Fruit fly (Drosophila melanogaster) whole organism, embryonic: ENCODE data around the gene CG11811.

Experiments used
- CG10209 ChIP-seq: fragments of 200-800 bp; sonication (Bioruptor generic); optimal IDR thresholded peaks from 3 replicates; lab custom pipeline; 2017; ENCODE audit warnings: missing biosample characterization, mild to moderate bottlenecking, missing genetic modification characterization, missing genetic modification reagents
- CG10565 ChIP-seq: fragments of 200-800 bp; sonication (Bioruptor generic); optimal IDR thresholded peaks from 3 replicates; lab custom pipeline; 2016; ENCODE audit warnings: missing biosample characterization, mild to moderate bottlenecking, missing genetic modification characterization
- CG11398 ChIP-seq: fragments of 200-800 bp; sonication (Bioruptor generic); optimal IDR thresholded peaks from 2 replicates; lab custom pipeline; 2016; ENCODE audit warnings: missing biosample characterization, missing genetic modification characterization
- CG11560 ChIP-seq: fragments of 200-800 bp; sonication (Bioruptor generic); IDR thresholded peaks from 3 replicates; pipeline ENCODE4 v1.3.6; 2022; ENCODE audit warnings: missing biosample characterization, missing genetic modification characterization
- CG13894 ChIP-seq: fragments of 200-800 bp; sonication (Bioruptor generic); optimal IDR thresholded peaks from 3 replicates; lab custom pipeline; 2018; ENCODE audit warnings: missing biosample characterization, mild to moderate bottlenecking, missing genetic modification characterization, moderate library complexity
- CG14014 ChIP-seq: fragments of 200-800 bp; sonication (Bioruptor generic); IDR thresholded peaks from 2 replicates; pipeline ENCODE4 v1.3.6; 2022; ENCODE audit warnings: missing biosample characterization, missing genetic modification characterization
- CG14710 ChIP-seq: fragments of 200-800 bp; sonication (Bioruptor generic); optimal IDR thresholded peaks from 3 replicates; lab custom pipeline; 2019; ENCODE audit warnings: missing biosample characterization, mild to moderate bottlenecking, missing genetic modification characterization, moderate library complexity
- CG15269 ChIP-seq: fragments of 200-800 bp; sonication (Bioruptor generic); optimal IDR thresholded peaks from 2 replicates; lab custom pipeline; 2018; ENCODE audit warnings: missing biosample characterization, mild to moderate bottlenecking, missing genetic modification characterization, moderate library complexity
- CG1529 ChIP-seq: fragments of 200-800 bp; sonication (Bioruptor generic); optimal IDR thresholded peaks from 3 replicates; lab custom pipeline; 2018; ENCODE audit warnings: missing biosample characterization, missing genetic modification characterization
- CG15479 ChIP-seq: fragments of 200-800 bp; sonication (Bioruptor generic); optimal IDR thresholded peaks from 3 replicates; lab custom pipeline; 2019; ENCODE audit warnings: missing biosample characterization, mild to moderate bottlenecking, missing genetic modification characterization, moderate library complexity
- CG17328 ChIP-seq: fragments of 200-800 bp; sonication (Bioruptor generic); IDR thresholded peaks from 2 replicates; pipeline ENCODE4 v1.3.6; 2022; ENCODE audit warnings: missing biosample characterization, missing genetic modification characterization
- CG18599 ChIP-seq: fragments of 200-800 bp; sonication (Bioruptor generic); optimal IDR thresholded peaks from 3 replicates; lab custom pipeline; 2017; ENCODE audit warnings: missing biosample characterization, missing genetic modification characterization, mild to moderate bottlenecking, moderate library complexity, missing genetic modification reagents
- CG2202 ChIP-seq: fragments of 200-800 bp; sonication (Bioruptor generic); optimal IDR thresholded peaks from 2 replicates; lab custom pipeline; 2018; ENCODE audit warnings: missing biosample characterization, mild to moderate bottlenecking, missing genetic modification characterization
- CG33213 ChIP-seq: fragments of 200-800 bp; sonication (Bioruptor generic); optimal IDR thresholded peaks from 3 replicates; lab custom pipeline; 2016; ENCODE audit warnings: missing biosample characterization, missing genetic modification characterization
- CG34376 ChIP-seq: fragments of 200-800 bp; sonication (Bioruptor generic); optimal IDR thresholded peaks from 2 replicates; lab custom pipeline; 2018; ENCODE audit warnings: missing biosample characterization, mild to moderate bottlenecking, missing genetic modification characterization
- CG3838 ChIP-seq: fragments of 200-800 bp; sonication (Bioruptor generic); optimal IDR thresholded peaks from 3 replicates; lab custom pipeline; 2016; ENCODE audit warnings: missing biosample characterization, missing genetic modification characterization
- CG5953 ChIP-seq: fragments of 200-800 bp; sonication (Bioruptor generic); IDR thresholded peaks from 2 replicates; pipeline ENCODE4 v1.3.6; 2022; ENCODE audit warnings: missing biosample characterization, missing genetic modification characterization
- CG6175 ChIP-seq: fragments of 200-800 bp; sonication (Bioruptor generic); IDR thresholded peaks from 3 replicates; pipeline ENCODE4 v1.3.6; 2022; ENCODE audit warnings: missing biosample characterization, missing genetic modification characterization
- CG6272 ChIP-seq: fragments of 200-800 bp; sonication (Bioruptor generic); IDR thresholded peaks from 2 replicates; pipeline ENCODE4 v1.3.6; 2022; ENCODE audit warnings: missing biosample characterization, missing genetic modification characterization
- CG6813 ChIP-seq: fragments of 200-800 bp; sonication (Bioruptor generic); optimal IDR thresholded peaks from 2 replicates; lab custom pipeline; 2017; ENCODE audit warnings: missing biosample characterization, missing genetic modification characterization, mild to moderate bottlenecking, moderate library complexity, missing genetic modification reagents
- CG7556 ChIP-seq: fragments of 200-800 bp; sonication (Bioruptor generic); optimal IDR thresholded peaks from 2 replicates; lab custom pipeline; 2017; ENCODE audit warnings: missing biosample characterization, mild to moderate bottlenecking, missing genetic modification characterization
- CG7839 ChIP-seq: fragments of 200-800 bp; sonication (Bioruptor generic); optimal IDR thresholded peaks from 3 replicates; lab custom pipeline; 2018; ENCODE audit warnings: missing biosample characterization, mild to moderate bottlenecking, missing genetic modification characterization, moderate library complexity
- CG8281 ChIP-seq: fragments of 200-800 bp; sonication (Bioruptor generic); optimal IDR thresholded peaks from 2 replicates; lab custom pipeline; 2018; ENCODE audit warnings: missing biosample characterization, mild to moderate bottlenecking, missing genetic modification characterization, moderate library complexity
- CG8359 ChIP-seq: fragments of 200-800 bp; sonication (Bioruptor generic); optimal IDR thresholded peaks from 2 replicates; lab custom pipeline; 2017; ENCODE audit warnings: missing biosample characterization, mild to moderate bottlenecking, missing genetic modification characterization, borderline replicate concordance
- Camta ChIP-seq: fragments of 200-800 bp; sonication (Bioruptor generic); optimal IDR thresholded peaks from 2 replicates; lab custom pipeline; 2016; ENCODE audit warnings: missing biosample characterization, missing genetic modification characterization
- CoRest ChIP-seq: fragments of 200-800 bp; sonication (Bioruptor generic); optimal IDR thresholded peaks from 3 replicates; lab custom pipeline; 2018; ENCODE audit warnings: missing biosample characterization, mild to moderate bottlenecking, missing genetic modification characterization, moderate library complexity
- D ChIP-seq, 2 experiments: fragments of 200-800 bp in 1 of 2; fragments of >200 bp in 1 of 2; sonication (Bioruptor generic) in 1 of 2; optimal IDR thresholded peaks; 2 replicates in 1 of 2; 3 replicates in 1 of 2; lab custom pipeline; 2017; ENCODE audit warnings: mild to moderate bottlenecking in 1 of 2, missing biosample characterization in 1 of 2, missing genetic modification characterization in 1 of 2, missing genetic modification reagents in 1 of 2
- Dbx ChIP-seq: fragments of 200-800 bp; sonication (Bioruptor generic); IDR thresholded peaks from 3 replicates; pipeline ENCODE4 v1.3.6; 2022; ENCODE audit warnings: missing biosample characterization, missing genetic modification characterization
- Gug ChIP-seq: fragments of 200-800 bp; sonication (Bioruptor generic); IDR thresholded peaks from 4 replicates; pipeline ENCODE4 v1.3.6; 2022; ENCODE audit warnings: missing biosample characterization, missing genetic modification characterization
- Hmr ChIP-seq: fragments of 200-800 bp; sonication (Bioruptor generic); optimal IDR thresholded peaks from 3 replicates; lab custom pipeline; 2017; ENCODE audit warnings: mild to moderate bottlenecking, missing biosample characterization, missing genetic modification reagents, missing genetic modification characterization
- Hsf ChIP-seq: fragments of 200-800 bp; sonication (Bioruptor generic); optimal IDR thresholded peaks from 3 replicates; lab custom pipeline; 2016; ENCODE audit warnings: missing biosample characterization, missing genetic modification characterization
- Max ChIP-seq: fragments of 200-800 bp; sonication (Bioruptor generic); optimal IDR thresholded peaks from 2 replicates; lab custom pipeline; 2016; ENCODE audit warnings: missing biosample characterization, mild to moderate bottlenecking, missing genetic modification characterization
- Med ChIP-seq: fragments of 200-800 bp; sonication (Bioruptor generic); peaks from one replicate; lab custom pipeline; 2016; ENCODE audit warnings: missing biosample characterization, missing genetic modification characterization, mild to moderate bottlenecking, inconsistent platforms, moderate library complexity
- Mrtf ChIP-seq: fragments of 200-800 bp; sonication (Bioruptor generic); IDR thresholded peaks from 3 replicates; pipeline ENCODE4 v1.3.6; 2022; ENCODE audit warnings: missing biosample characterization, missing genetic modification characterization
- Pdp1 ChIP-seq, 2 experiments: fragments of 200-800 bp; sonication (Bioruptor generic); optimal IDR thresholded peaks; 3 replicates each; lab custom pipeline; 2016; ENCODE audit warnings: missing biosample characterization in 2 of 2, missing genetic modification characterization in 2 of 2, mild to moderate bottlenecking in 1 of 2, moderate library complexity in 1 of 2
- Side ChIP-seq: fragments of 200-800 bp; sonication (Bioruptor generic); optimal IDR thresholded peaks from 2 replicates; lab custom pipeline; 2016; ENCODE audit warnings: missing biosample characterization, missing genetic modification characterization
- Sox100B ChIP-seq: fragments of 200-800 bp; sonication (Bioruptor generic); optimal IDR thresholded peaks from 3 replicates; lab custom pipeline; 2018; ENCODE audit warnings: missing biosample characterization, mild to moderate bottlenecking, missing genetic modification characterization
- Sry-δ ChIP-seq: fragments of 200-800 bp; sonication (Bioruptor generic); optimal IDR thresholded peaks from 2 replicates; lab custom pipeline; 2016; ENCODE audit warnings: missing biosample characterization, missing genetic modification characterization
- ac ChIP-seq: fragments of 200-800 bp; sonication (Bioruptor generic); optimal IDR thresholded peaks from 3 replicates; lab custom pipeline; 2017; ENCODE audit warnings: missing biosample characterization, mild to moderate bottlenecking, missing genetic modification characterization
- chm ChIP-seq: fragments of 200-800 bp; sonication (Bioruptor generic); IDR thresholded peaks from 2 replicates; pipeline ENCODE4 v1.3.6; 2022; ENCODE audit warnings: missing biosample characterization, missing genetic modification characterization
- ci ChIP-seq: fragments of 200-800 bp; sonication (Bioruptor generic); IDR thresholded peaks from 3 replicates; pipeline ENCODE4 v1.3.6; 2022; ENCODE audit warnings: missing biosample characterization, missing genetic modification characterization
- dmrt99B ChIP-seq: fragments of 200-800 bp; sonication (Bioruptor generic); optimal IDR thresholded peaks from 2 replicates; lab custom pipeline; 2018; ENCODE audit warnings: missing biosample characterization, mild to moderate bottlenecking, missing genetic modification characterization, moderate library complexity
- org-1 ChIP-seq: fragments of 200-800 bp; sonication (Bioruptor generic); optimal IDR thresholded peaks from 2 replicates; lab custom pipeline; 2017; ENCODE audit warnings: missing biosample characterization, missing genetic modification characterization
- p53 ChIP-seq: fragments of 200-800 bp; sonication (Bioruptor generic); optimal IDR thresholded peaks from 2 replicates; lab custom pipeline; 2016; ENCODE audit warnings: missing biosample characterization, missing genetic modification characterization
- phol ChIP-seq: fragments of 200-800 bp; sonication (Bioruptor generic); optimal IDR thresholded peaks from 3 replicates; lab custom pipeline; 2018; ENCODE audit warnings: missing biosample characterization, mild to moderate bottlenecking, missing genetic modification characterization, moderate library complexity
- ranshi ChIP-seq: fragments of 200-800 bp; sonication (Bioruptor generic); IDR thresholded peaks from 2 replicates; pipeline ENCODE4 v1.3.6; 2022; ENCODE audit warnings: missing biosample characterization, missing genetic modification characterization
- tx ChIP-seq: fragments of 200-800 bp; sonication (Bioruptor generic); optimal IDR thresholded peaks from 2 replicates; lab custom pipeline; 2016; ENCODE audit warnings: missing biosample characterization, missing genetic modification characterization
- vfl ChIP-seq: fragments of 200-800 bp; sonication (Bioruptor generic); optimal IDR thresholded peaks from 2 replicates; lab custom pipeline; 2016; ENCODE audit warnings: missing biosample characterization, missing genetic modification characterization
- wek ChIP-seq: fragments of 200-800 bp; sonication (Bioruptor generic); optimal IDR thresholded peaks from 3 replicates; lab custom pipeline; 2018; ENCODE audit warnings: missing biosample characterization, mild to moderate bottlenecking, missing genetic modification characterization, moderate library complexity
- yki ChIP-seq: fragments of >200 bp; optimal IDR thresholded peaks from 3 replicates; lab custom pipeline; 2018

Gene CG11811

dm6 chr3L:10737123-10737709 is 46.4 kb downstream of the CG11811 start (continued):
- TF ChIP-seq yki (lab: Kevin White, UChicago) (peak; percentile 93), chm (peak; percentile 37; the same call in 1 of the 2 replicates), CG7839 (no peak), Gug (no peak), ranshi (GFP tag; lab: Robert Waterston, UW) (no peak), ac (GFP tag; lab: Kevin White, UChicago) (no peak), p53 (GFP tag; lab: Kevin White, UChicago) (no peak), CG14014 (GFP tag; lab: Robert Waterston, UW) (peak; percentile 23; the same call in 1 of the 2 replicates), Sry-δ (GFP tag; lab: Kevin White, UChicago) (no peak), CG10209 (GFP tag; lab: Kevin White, UChicago) (no peak), CG3838 (GFP tag; lab: Kevin White, UChicago) (peak; percentile 70), Side (no peak), CG34376 (GFP tag; lab: Kevin White, UChicago) (peak; percentile 90), Camta (GFP tag; lab: Kevin White, UChicago) (no peak), CG15479 (GFP tag; lab: Kevin White, UChicago) (peak; percentile 29), wek (GFP tag; lab: Kevin White, UChicago) (peak; percentile 71), Med (GFP tag; lab: Kevin White, UChicago) (peak; percentile 75), CG5953 (no peak), CoRest (tag; lab: Kevin White, UChicago) (no peak), phol (tag; lab: Kevin White, UChicago) (no peak), ci (peak; percentile 42; the same call in 1 of the 3 replicates), CG8281 (tag; lab: Kevin White, UChicago) (peak; percentile 58), CG14710 (tag; lab: Kevin White, UChicago) (peak; percentile 12), CG7556 (no peak), CG17328 (GFP tag; lab: Robert Waterston, UW) (no peak), Pdp1 (GFP tag; optimal IDR thresholded peaks at IDR 0.05; lab: Kevin White, UChicago) (peak in 1 of 2 experiments; percentile 60), CG11398 (no peak), CG33213 (GFP tag; lab: Kevin White, UChicago) (no peak), CG6272 (GFP tag; lab: Robert Waterston, UW) (no peak), Sox100B (peak; percentile 20), Dbx (GFP tag; lab: Robert Waterston, UW) (0 out of 3 replicates have a peak, but pooled peaks have one; percentile 9), org-1 (GFP tag; lab: Kevin White, UChicago) (no peak), Mrtf (GFP tag; lab: Robert Waterston, UW) (no peak), CG10565 (GFP tag; lab: Kevin White, UChicago) (no peak), vfl (GFP tag; lab: Kevin White, UChicago) (no peak), dmrt99B (peak; percentile 43), Hsf (no peak), CG6175 (GFP tag; lab: Robert Waterston, UW) (peak; percentile 76; the same call in 1 of the 3 replicates), tx (GFP tag; lab: Kevin White, UChicago) (no peak), Max (GFP tag; lab: Kevin White, UChicago) (no peak), CG18599 (GFP tag; lab: Kevin White, UChicago) (peak; percentile 68), CG8359 (GFP tag; lab: Kevin White, UChicago) (peak; percentile 30), CG15269 (tag; lab: Kevin White, UChicago) (peak; percentile 34), Hmr (GFP tag; lab: Kevin White, UChicago) (peak; percentile 52), CG6813 (GFP tag; lab: Kevin White, UChicago) (peak; percentile 56), CG2202 (no peak), CG13894 (tag; lab: Kevin White, UChicago) (peak; percentile 88), CG11560 (tag; lab: Robert Waterston, UW) (no peak), D (optimal IDR thresholded peaks at IDR 0.05; lab: Kevin White, UChicago) (no peak), D (GFP tag; optimal IDR thresholded peaks at IDR 0.05; lab: Kevin White, UChicago) (peak; percentile 69), CG1529 (peak; percentile 2)
